Worm (Caenorhabditis elegans): ENCODE data around the gene F02D8.4.
A peak's percentile ranks its signal among the peaks of the same experiment; 100 is the strongest.

F02D8.4 gene

ce11 chrV:15012542-15013301, 28.0 kb downstream of the F02D8.4 start (continued):
- TF ChIP-seq nhr-11 (tag; optimal IDR thresholded peaks at IDR 0.05) (no peak), madf-5 (GFP tag; IDR thresholded peaks at IDR 0.05) (no peak), zfp-3 (GFP tag; conservative IDR thresholded peaks at IDR 0.05) (no peak), snpc-1.2 (GFP tag; IDR thresholded peaks at IDR 0.05) (0 out of 2 replicates have a peak, but pooled peaks have one; percentile 43), daf-16 (GFP tag; optimal IDR thresholded peaks at IDR 0.05) (no peak), daf-16 (tag; optimal IDR thresholded peaks at IDR 0.05) (no peak), ceh-44 (GFP tag; IDR thresholded peaks at IDR 0.05) (0 out of 2 replicates have a peak, but pooled peaks have one; percentile 19), fkh-10 (GFP tag; optimal IDR thresholded peaks at IDR 0.05) (no peak), sdz-12 (GFP tag; optimal IDR thresholded peaks at IDR 0.05) (no peak), aha-1 (tag) (peak; percentile 46), hmg-1.1 (GFP tag; IDR thresholded peaks at IDR 0.05) (peak; percentile 17; the same call in 1 of the 2 replicates), arid-1 (GFP tag; conservative IDR thresholded peaks at IDR 0.05) (no peak), dmd-9 (GFP tag; IDR thresholded peaks at IDR 0.05) (no peak), mdt-29 (GFP tag; IDR thresholded peaks at IDR 0.05) (no peak; the same call in 1 of the 2 replicates), R02D3.7 (tag; optimal IDR thresholded peaks at IDR 0.05) (no peak), ceh-82 (tag; optimal IDR thresholded peaks at IDR 0.05) (no peak), mep-1 (tag; optimal IDR thresholded peaks at IDR 0.05) (no peak), ZK546.5 (tag; optimal IDR thresholded peaks at IDR 0.05) (no peak), lim-7 (GFP tag; IDR thresholded peaks at IDR 0.05) (0 out of 2 replicates have a peak, but pooled peaks have one; percentile 15), F37D6.2 (tag; optimal IDR thresholded peaks at IDR 0.05) (no peak), php-3 (GFP tag; IDR thresholded peaks at IDR 0.05) (no peak), Y5F2A.4 (GFP tag; optimal IDR thresholded peaks at IDR 0.05) (no peak), madf-9 (GFP tag; conservative IDR thresholded peaks at IDR 0.05) (no peak), aly-2 (tag; optimal IDR thresholded peaks at IDR 0.05) (no peak), nhr-102 (tag; optimal IDR thresholded peaks at IDR 0.05) (no peak), unc-130 (GFP tag; optimal IDR thresholded peaks at IDR 0.05) (no peak), daf-19 (GFP tag; conservative IDR thresholded peaks at IDR 0.05) (no peak), zfp-2 (tag; optimal IDR thresholded peaks at IDR 0.05) (no peak), hlh-30 (tag; optimal IDR thresholded peaks at IDR 0.05; ENCODE audit: insufficient read depth) (peak; percentile 29), pqm-1 (tag; optimal IDR thresholded peaks at IDR 0.05) (no peak), zip-11 (GFP tag; IDR thresholded peaks at IDR 0.05) (no peak), vab-7 (GFP tag; IDR thresholded peaks at IDR 0.05) (peak; percentile 60), snpc-4 (tag; optimal IDR thresholded peaks at IDR 0.05) (no peak), nhr-48 (tag; optimal IDR thresholded peaks at IDR 0.05) (peak; percentile 40), daf-12 (tag; optimal IDR thresholded peaks at IDR 0.05) (no peak), D1046.2 (GFP tag; IDR thresholded peaks at IDR 0.05) (no peak), nhr-28 (tag; optimal IDR thresholded peaks at IDR 0.05) (no peak), ama-1 (optimal IDR thresholded peaks at IDR 0.05) (no peak), skn-1 (tag; optimal IDR thresholded peaks at IDR 0.05) (no peak), dve-1 (tag; optimal IDR thresholded peaks at IDR 0.05; ENCODE audit: insufficient read depth) (no peak), tra-1 (GFP tag; IDR thresholded peaks at IDR 0.05) (no peak), F44E2.7 (GFP tag; IDR thresholded peaks at IDR 0.05) (no peak), ceh-32 (tag; optimal IDR thresholded peaks at IDR 0.05; ENCODE audit: poor library complexity) (no peak), nhr-6 (tag; optimal IDR thresholded peaks at IDR 0.05) (no peak), dmd-8 (GFP tag; IDR thresholded peaks at IDR 0.05) (peak; percentile 41; the same call in 1 of the 2 replicates), ZK337.2 (GFP tag; IDR thresholded peaks at IDR 0.05) (no peak), lin-29 (GFP tag; IDR thresholded peaks at IDR 0.05) (no peak), F49E8.2 (tag; optimal IDR thresholded peaks at IDR 0.05; ENCODE audit: borderline replicate concordance) (no peak), lir-3 (tag; optimal IDR thresholded peaks at IDR 0.05) (no peak), lin-38 (GFP tag; IDR thresholded peaks at IDR 0.05) (peak; percentile 66), rbr-2 (tag; optimal IDR thresholded peaks at IDR 0.05) (no peak)
